Fruit fly (Drosophila melanogaster): ENCODE results near the gene Ac13E.
A peak's percentile ranks its signal among the peaks of the same experiment; 100 is the strongest.

Gene Ac13E

dm6 chrX:15467402-15467941 is 86.6 kb downstream of the Ac13E start, which contains the start of the genes CG15642 and CG15641:
Gene CG15642 (minus strand): TSS chrX:15467757.
Gene CG15641 (plus strand): TSS chrX:15467891.
- TF ChIP-seq CG16779 (tag; optimal IDR thresholded peaks at IDR 0.05): no peak
- TF ChIP-seq CG31627 (GFP tag; optimal IDR thresholded peaks at IDR 0.05): no peak
- TF ChIP-seq CG6163 (GFP tag; IDR thresholded peaks at IDR 0.05): no peak
- TF ChIP-seq CG11902 (GFP tag; optimal IDR thresholded peaks at IDR 0.05): no peak
- TF ChIP-seq Sox14 (GFP tag; optimal IDR thresholded peaks at IDR 0.05): no peak
- no peak for TF ChIP-seq Eip78C (GFP tag)
- no peak for TF ChIP-seq CG1621 (tag; optimal IDR thresholded peaks at IDR 0.05)
- TF ChIP-seq Met (GFP tag; optimal IDR thresholded peaks at IDR 0.05): no peak
- no peak for TF ChIP-seq CG7368 (GFP tag; optimal IDR thresholded peaks at IDR 0.05)
- no peak for TF ChIP-seq fd85E (GFP tag; optimal IDR thresholded peaks at IDR 0.05)
- TF ChIP-seq CG8632 (GFP tag; optimal IDR thresholded peaks at IDR 0.05): no peak

- TF ChIP-seq Lpt (GFP tag; optimal IDR thresholded peaks at IDR 0.05): no peak
- no peak for TF ChIP-seq Met (GFP tag; optimal IDR thresholded peaks at IDR 0.05)
- peak; percentile 80 for TF ChIP-seq CG1621 (tag; optimal IDR thresholded peaks at IDR 0.05)
- no peak for TF ChIP-seq acj6 (GFP tag; optimal IDR thresholded peaks at IDR 0.05)
- no peak for TF ChIP-seq cyc (GFP tag; optimal IDR thresholded peaks at IDR 0.05)
- TF ChIP-seq eg (GFP tag; IDR thresholded peaks at IDR 0.05): peak; percentile 37; the same call in 1 of the 3 replicates
- peak; percentile 39; the same call in 1 of the 3 replicates for TF ChIP-seq CG6163 (GFP tag; IDR thresholded peaks at IDR 0.05)
- TF ChIP-seq Hr39 (GFP tag; optimal IDR thresholded peaks at IDR 0.05): no peak
- no peak for TF ChIP-seq OdsH (GFP tag; optimal IDR thresholded peaks at IDR 0.05)
- no peak for TF ChIP-seq lz (GFP tag; optimal IDR thresholded peaks at IDR 0.05)
Measured at dm6 chrX:15465410-15465809, 88.7 kb downstream of the Ac13E start.

- no peak for TF ChIP-seq Sox15 (GFP tag; optimal IDR thresholded peaks at IDR 0.05)
- TF ChIP-seq CG8119 (GFP tag; IDR thresholded peaks at IDR 0.05): no peak
- TF ChIP-seq CG10631 (GFP tag; optimal IDR thresholded peaks at IDR 0.05): no peak
- TF ChIP-seq CG3919 (GFP tag; optimal IDR thresholded peaks at IDR 0.05): no peak
Measured at dm6 chrX:15464531-15464930, 89.5 kb downstream of the Ac13E start.

dm6 chrX:15462436-15462857 is 91.6 kb downstream of the Ac13E start, which contains the start of the genes shtd, CG6294 and CG6299:
Gene shtd (minus strand): TSS chrX:15462441.
Gene CG6294 (plus strand): TSS chrX:15462722.
Gene CG6299 (plus strand): TSS chrX:15462722.
- TF ChIP-seq Sox14 (GFP tag; optimal IDR thresholded peaks at IDR 0.05) (peak; percentile 15), CG8319 (GFP tag; optimal IDR thresholded peaks at IDR 0.05) (no peak), esn (GFP tag; optimal IDR thresholded peaks at IDR 0.05) (peak; percentile 3), topi (GFP tag; optimal IDR thresholded peaks at IDR 0.05) (peak; percentile 2), CG15336 (GFP tag; IDR thresholded peaks at IDR 0.05) (no peak)

Measured in whole organism, prepupa.